Worm (Caenorhabditis elegans) whole organism, L1 larva: ENCODE data around the gene cid-1.
A peak's percentile ranks its signal among the peaks of the same experiment; 100 is the strongest.

Source experiments
- C04F5.9 ChIP-seq: sonication (generic microtip); optimal IDR thresholded peaks from 2 replicates; lab custom pipeline; 2016; ENCODE audit warnings: missing genetic modification characterization, missing compliant biosample characterization
- Y116A8C.19 ChIP-seq: sonication (generic microtip); optimal IDR thresholded peaks from 2 replicates; lab custom pipeline; 2016; ENCODE audit warnings: missing compliant biosample characterization, missing genetic modification characterization, borderline replicate concordance
- ama-1 ChIP-seq: fragments of 150-350 bp; optimal IDR thresholded peaks from 2 replicates; lab custom pipeline; 2014
- blmp-1 ChIP-seq: fragments of 150-350 bp; optimal IDR thresholded peaks from 2 replicates; lab custom pipeline; 2014; ENCODE audit warnings: missing biosample characterization, missing genetic modification characterization
- ceh-8 ChIP-seq: fragments of 200-800 bp; sonication (Bioruptor generic); optimal IDR thresholded peaks from 2 replicates; lab custom pipeline; 2018; ENCODE audit warnings: mild to moderate bottlenecking, missing genetic modification characterization, moderate library complexity, missing compliant biosample characterization
- ceh-82 ChIP-seq, 3 experiments: fragments of 150-350 bp in 1 of 3; sonication (generic microtip) in 2 of 3; optimal IDR thresholded peaks; 2 replicates each; lab custom pipeline; 2014 to 2017; ENCODE audit warnings: missing biosample characterization in 3 of 3, missing genetic modification characterization in 3 of 3
- ceh-88 ChIP-seq: fragments of 200-800 bp; sonication (Bioruptor generic); IDR thresholded peaks from 2 replicates; pipeline ENCODE4 v1.3.6; 2022; ENCODE audit warnings: missing genetic modification characterization, missing compliant biosample characterization
- dpl-1 ChIP-seq, 3 experiments: fragments of 150-350 bp in 2 of 3; sonication (generic microtip) in 1 of 3; optimal IDR thresholded peaks; 2 replicates each; lab custom pipeline; 2014 to 2017; ENCODE audit warnings: missing biosample characterization in 3 of 3, missing genetic modification characterization in 3 of 3, missing genetic modification reagents in 3 of 3
- dsc-1 ChIP-seq: sonication (generic microtip); optimal IDR thresholded peaks from 2 replicates; lab custom pipeline; 2016; ENCODE audit warnings: mild to moderate bottlenecking, missing genetic modification characterization, missing compliant biosample characterization
- efl-1 ChIP-seq, 4 experiments: fragments of 150-350 bp; optimal IDR thresholded peaks in 3 of 4; peaks in 1 of 4; 1 replicate in 1 of 4; 2 replicates in 3 of 4; lab custom pipeline; 2014; ENCODE audit warnings: missing biosample characterization in 2 of 4, missing genetic modification characterization in 2 of 4, missing genetic modification reagents in 2 of 4
- efl-3 ChIP-seq: fragments of 200-800 bp; sonication (Bioruptor generic); optimal IDR thresholded peaks from 2 replicates; lab custom pipeline; 2018; ENCODE audit warnings: mild to moderate bottlenecking, missing genetic modification characterization, missing compliant biosample characterization
- egl-27 ChIP-seq, 2 experiments: fragments of 150-350 bp in 1 of 2; sonication (generic microtip); optimal IDR thresholded peaks; 3 replicates each; lab custom pipeline; 2017 to 2018; ENCODE audit warnings: missing biosample characterization in 2 of 2, missing genetic modification characterization in 2 of 2, missing genetic modification reagents in 2 of 2
- elt-3 ChIP-seq, 6 experiments: fragments of 150-350 bp in 1 of 6; sonication (generic microtip); optimal IDR thresholded peaks; 2 replicates each; lab custom pipeline; 2017 to 2018; ENCODE audit warnings: missing biosample characterization in 6 of 6, missing genetic modification characterization in 6 of 6, inconsistent platforms in 1 of 6
- ets-5 ChIP-seq: fragments of 200-800 bp; sonication (Bioruptor generic); IDR thresholded peaks from 2 replicates; pipeline ENCODE4 v1.3.6; 2022; ENCODE audit warnings: missing genetic modification characterization, missing compliant biosample characterization
- fkh-4 ChIP-seq: sonication (generic microtip); optimal IDR thresholded peaks from 2 replicates; lab custom pipeline; 2016; ENCODE audit warnings: missing compliant biosample characterization, missing genetic modification characterization, borderline replicate concordance
- fkh-8 ChIP-seq: sonication (generic microtip); optimal IDR thresholded peaks from 2 replicates; lab custom pipeline; 2016; ENCODE audit warnings: mild to moderate bottlenecking, missing genetic modification characterization, missing compliant biosample characterization
- grh-1 ChIP-seq: fragments of 200-800 bp; sonication (Bioruptor generic); IDR thresholded peaks from 2 replicates; pipeline ENCODE4 v1.3.6; 2022; ENCODE audit warnings: missing genetic modification reagents, missing genetic modification characterization, missing compliant biosample characterization
- hlh-4 ChIP-seq: sonication (generic microtip); optimal IDR thresholded peaks from 2 replicates; lab custom pipeline; 2016; ENCODE audit warnings: mild to moderate bottlenecking, missing genetic modification characterization, missing compliant biosample characterization
- jun-1 ChIP-seq: fragments of 150-350 bp; optimal IDR thresholded peaks from 2 replicates; lab custom pipeline; 2014; ENCODE audit warnings: missing biosample characterization, missing genetic modification reagents, missing genetic modification characterization
- lin-13 ChIP-seq: fragments of 150-350 bp; optimal IDR thresholded peaks from 2 replicates; lab custom pipeline; 2014; ENCODE audit warnings: missing biosample characterization, missing genetic modification reagents, missing genetic modification characterization
- lin-14 ChIP-seq: fragments of 200-800 bp; sonication (Bioruptor generic); optimal IDR thresholded peaks from 2 replicates; lab custom pipeline; 2018; ENCODE audit warnings: mild to moderate bottlenecking, missing genetic modification characterization, moderate library complexity, missing compliant biosample characterization
- lin-35 ChIP-seq, 2 experiments: fragments of 150-350 bp; optimal IDR thresholded peaks; 2 replicates each; lab custom pipeline; 2014; ENCODE audit warnings: missing biosample characterization in 2 of 2, missing genetic modification characterization in 2 of 2, missing genetic modification reagents in 2 of 2
- lir-3 ChIP-seq: sonication (generic microtip); optimal IDR thresholded peaks from 2 replicates; lab custom pipeline; 2016; ENCODE audit warnings: mild to moderate bottlenecking, missing genetic modification characterization, moderate library complexity, missing compliant biosample characterization; ENCODE audit not compliant: poor library complexity
- mab-9 ChIP-seq: fragments of 200-800 bp; sonication (Bioruptor generic); IDR thresholded peaks from 2 replicates; pipeline ENCODE4 v1.3.6; 2022; ENCODE audit warnings: missing genetic modification reagents, missing genetic modification characterization, missing compliant biosample characterization
- mdl-1 ChIP-seq, 2 experiments: fragments of 150-350 bp; optimal IDR thresholded peaks; 2 replicates each; lab custom pipeline; 2014 to 2017; ENCODE audit warnings: missing biosample characterization in 2 of 2, missing genetic modification characterization in 2 of 2, inconsistent platforms in 1 of 2
- mef-2 ChIP-seq: fragments of 150-350 bp; optimal IDR thresholded peaks from 2 replicates; lab custom pipeline; 2014; ENCODE audit warnings: missing biosample characterization, missing genetic modification characterization
- mep-1 ChIP-seq: fragments of 150-350 bp; optimal IDR thresholded peaks from 2 replicates; lab custom pipeline; 2014; ENCODE audit warnings: missing biosample characterization, missing genetic modification characterization
- nhr-11 ChIP-seq: fragments of 150-350 bp; optimal IDR thresholded peaks from 2 replicates; lab custom pipeline; 2014; ENCODE audit warnings: missing biosample characterization, missing genetic modification characterization
- nhr-20 ChIP-seq: sonication (generic microtip); optimal IDR thresholded peaks from 2 replicates; lab custom pipeline; 2016; ENCODE audit warnings: mild to moderate bottlenecking, missing genetic modification characterization, missing compliant biosample characterization
- nhr-237 ChIP-seq: fragments of 150-350 bp; optimal IDR thresholded peaks from 2 replicates; lab custom pipeline; 2014; ENCODE audit warnings: missing biosample characterization, missing genetic modification characterization
- nhr-28 ChIP-seq: fragments of 150-350 bp; optimal IDR thresholded peaks from 2 replicates; lab custom pipeline; 2014; ENCODE audit warnings: missing biosample characterization, missing genetic modification characterization
- nhr-47 ChIP-seq: sonication (generic microtip); optimal IDR thresholded peaks from 2 replicates; lab custom pipeline; 2016; ENCODE audit warnings: mild to moderate bottlenecking, missing genetic modification characterization, moderate library complexity, missing compliant biosample characterization
- nhr-71 ChIP-seq: sonication (generic microtip); optimal IDR thresholded peaks from 2 replicates; lab custom pipeline; 2016; ENCODE audit warnings: mild to moderate bottlenecking, missing genetic modification characterization, moderate library complexity, missing compliant biosample characterization
- nhr-76 ChIP-seq: sonication (generic microtip); optimal IDR thresholded peaks from 2 replicates; lab custom pipeline; 2017; ENCODE audit warnings: missing biosample characterization, missing genetic modification characterization
- nhr-77 ChIP-seq: fragments of 150-350 bp; optimal IDR thresholded peaks from 2 replicates; lab custom pipeline; 2014; ENCODE audit warnings: missing biosample characterization, missing genetic modification characterization
- nhr-84 ChIP-seq: sonication (generic microtip); optimal IDR thresholded peaks from 2 replicates; lab custom pipeline; 2017; ENCODE audit warnings: missing biosample characterization, missing genetic modification characterization
- pax-3 ChIP-seq: fragments of 200-800 bp; sonication (Bioruptor generic); optimal IDR thresholded peaks from 2 replicates; lab custom pipeline; 2018; ENCODE audit warnings: mild to moderate bottlenecking, missing genetic modification characterization, moderate library complexity, missing compliant biosample characterization
- pqm-1 ChIP-seq: sonication (generic microtip); optimal IDR thresholded peaks from 3 replicates; lab custom pipeline; 2017; ENCODE audit warnings: missing biosample characterization, missing genetic modification characterization
- skn-1 ChIP-seq: fragments of 150-350 bp; optimal IDR thresholded peaks from 2 replicates; lab custom pipeline; 2014; ENCODE audit warnings: missing biosample characterization, missing genetic modification characterization
- snu-23 ChIP-seq: sonication (generic microtip); optimal IDR thresholded peaks from 2 replicates; lab custom pipeline; 2016; ENCODE audit warnings: missing genetic modification characterization, missing compliant biosample characterization
- sox-4 ChIP-seq: sonication (generic microtip); optimal IDR thresholded peaks from 2 replicates; lab custom pipeline; 2016; ENCODE audit warnings: missing genetic modification characterization, missing compliant biosample characterization
- sup-37 ChIP-seq: fragments of 200-800 bp; sonication (Bioruptor generic); optimal IDR thresholded peaks from 2 replicates; lab custom pipeline; 2018; ENCODE audit warnings: mild to moderate bottlenecking, missing genetic modification characterization, missing compliant biosample characterization
- swsn-7 ChIP-seq: sonication (generic microtip); optimal IDR thresholded peaks from 2 replicates; lab custom pipeline; 2016; ENCODE audit warnings: missing genetic modification characterization, missing compliant biosample characterization
- tlp-1 ChIP-seq: fragments of 150-350 bp; optimal IDR thresholded peaks from 2 replicates; lab custom pipeline; 2014; ENCODE audit warnings: missing biosample characterization, missing genetic modification characterization
- unc-130 ChIP-seq: fragments of 150-350 bp; optimal IDR thresholded peaks from 2 replicates; lab custom pipeline; 2017; ENCODE audit warnings: missing biosample characterization, missing genetic modification characterization, inconsistent platforms
- unc-30 ChIP-seq: sonication (generic microtip); optimal IDR thresholded peaks from 2 replicates; lab custom pipeline; 2017; ENCODE audit warnings: missing biosample characterization, missing genetic modification characterization
- unc-62 ChIP-seq: fragments of 150-350 bp; optimal IDR thresholded peaks from 2 replicates; lab custom pipeline; 2014; ENCODE audit warnings: missing biosample characterization, missing genetic modification reagents, missing genetic modification characterization
- zag-1 ChIP-seq: fragments of 150-350 bp; optimal IDR thresholded peaks from 2 replicates; lab custom pipeline; 2014; ENCODE audit warnings: missing biosample characterization, missing genetic modification characterization
- zip-4 ChIP-seq: fragments of 200-800 bp; sonication (Bioruptor generic); optimal IDR thresholded peaks from 2 replicates; lab custom pipeline; 2018; ENCODE audit warnings: mild to moderate bottlenecking, missing genetic modification characterization, moderate library complexity, missing compliant biosample characterization
- ztf-11 ChIP-seq, 2 experiments: sonication (generic microtip); optimal IDR thresholded peaks; 2 replicates each; lab custom pipeline; 2016 to 2017; ENCODE audit warnings: missing genetic modification characterization in 2 of 2, missing biosample characterization in 1 of 2, missing compliant biosample characterization in 1 of 2

Gene cid-1

ce11 chrIII:5200349-5200748, 26.6 kb downstream of the cid-1 start:
- no peak for TF ChIP-seq swsn-7
- no peak for TF ChIP-seq ets-5 (GFP tag; lab: Robert Waterston, UW)
- TF ChIP-seq hlh-4 (tag; lab: Kevin White, UChicago) = no peak
- no peak for TF ChIP-seq C04F5.9 (tag; lab: Kevin White, UChicago)
- peak; percentile 62 for TF ChIP-seq nhr-20 (tag; lab: Kevin White, UChicago)
- no peak for TF ChIP-seq pax-3 (tag; lab: Kevin White, UChicago)
- no peak for TF ChIP-seq mef-2 (tag; lab: Kevin White, UChicago)
- no peak for TF ChIP-seq zag-1 (tag; lab: Kevin White, UChicago)
- TF ChIP-seq lin-14 (GFP tag; lab: Kevin White, UChicago) = peak; percentile 31
- no peak for TF ChIP-seq dpl-1 (GFP tag; optimal IDR thresholded peaks at IDR 0.05; lab: Kevin White, UChicago)
- TF ChIP-seq nhr-84 (tag; lab: Kevin White, UChicago) = no peak
- TF ChIP-seq grh-1 (GFP tag; lab: Robert Waterston, UW) = no peak
- no peak for TF ChIP-seq unc-30
- peak; percentile 2 for TF ChIP-seq ceh-8 (GFP tag; lab: Kevin White, UChicago)
- TF ChIP-seq nhr-77 (tag; lab: Kevin White, UChicago) = peak; percentile 61
- TF ChIP-seq pqm-1 = no peak
- TF ChIP-seq efl-3 (GFP tag; lab: Kevin White, UChicago) = no peak
- TF ChIP-seq jun-1 (tag; lab: Kevin White, UChicago) = no peak
- TF ChIP-seq lin-35 (GFP tag; optimal IDR thresholded peaks at IDR 0.05; lab: Kevin White, UChicago) = peak in 1 of 2 experiments; percentile 18
- TF ChIP-seq nhr-71 (tag; lab: Kevin White, UChicago) = peak; percentile 22
- TF ChIP-seq snu-23 (GFP tag; lab: Kevin White, UChicago) = peak; percentile 28
- TF ChIP-seq mep-1 (tag; lab: Kevin White, UChicago) = peak; percentile 26
- TF ChIP-seq ceh-82 (tag; optimal IDR thresholded peaks at IDR 0.05; lab: Kevin White, UChicago) = no peak
- TF ChIP-seq egl-27 (tag; optimal IDR thresholded peaks at IDR 0.05; lab: Kevin White, UChicago) = no peak
- TF ChIP-seq ztf-11 (tag; optimal IDR thresholded peaks at IDR 0.05; lab: Kevin White, UChicago) = no peak
- no peak for TF ChIP-seq efl-1 (optimal IDR thresholded peaks at IDR 0.05; lab: Kevin White, UChicago)
- TF ChIP-seq efl-1 (GFP tag; optimal IDR thresholded peaks at IDR 0.05 in 1 of 2; lab: Kevin White, UChicago) = peak in 1 of 2 experiments; percentile 64
- TF ChIP-seq blmp-1 (tag; lab: Kevin White, UChicago) = peak; percentile 35
- TF ChIP-seq unc-62 (GFP tag; lab: Kevin White, UChicago) = no peak

- no peak for TF ChIP-seq lin-13
- TF ChIP-seq ceh-88 = no peak
- no peak for TF ChIP-seq dpl-1 (GFP tag; optimal IDR thresholded peaks at IDR 0.05; lab: Kevin White, UChicago)
- TF ChIP-seq nhr-28 (tag; lab: Kevin White, UChicago) = no peak
- TF ChIP-seq swsn-7 = no peak
- TF ChIP-seq zip-4 (GFP tag; lab: Kevin White, UChicago) = no peak
- no peak for TF ChIP-seq fkh-4 (tag; lab: Kevin White, UChicago)
- no peak for TF ChIP-seq nhr-47 (tag; lab: Kevin White, UChicago)
- no peak for TF ChIP-seq skn-1 (tag; lab: Kevin White, UChicago)
- TF ChIP-seq mef-2 (tag; lab: Kevin White, UChicago) = no peak
- no peak for TF ChIP-seq unc-130 (tag; lab: Kevin White, UChicago)
- TF ChIP-seq lin-35 (GFP tag; optimal IDR thresholded peaks at IDR 0.05; lab: Kevin White, UChicago) = peak in 1 of 2 experiments; percentile 62
- TF ChIP-seq mab-9 (GFP tag; lab: Robert Waterston, UW) = no peak
- no peak for TF ChIP-seq sup-37 (GFP tag; lab: Kevin White, UChicago)
- TF ChIP-seq nhr-11 (tag; lab: Kevin White, UChicago) = no peak
- TF ChIP-seq lir-3 (tag; lab: Kevin White, UChicago) = peak; percentile 3
- no peak for TF ChIP-seq mdl-1 (tag; optimal IDR thresholded peaks at IDR 0.05; lab: Kevin White, UChicago)
- no peak for TF ChIP-seq sox-4 (tag; lab: Kevin White, UChicago)
- TF ChIP-seq pqm-1 = peak; percentile 78
- no peak for TF ChIP-seq dsc-1 (tag; lab: Kevin White, UChicago)
- no peak for TF ChIP-seq nhr-76 (tag; lab: Kevin White, UChicago)
- no peak for TF ChIP-seq Y116A8C.19 (tag; lab: Kevin White, UChicago)
- TF ChIP-seq unc-62 (GFP tag; lab: Kevin White, UChicago) = no peak
- TF ChIP-seq fkh-8 (tag; lab: Kevin White, UChicago) = no peak
- TF ChIP-seq nhr-237 (tag; lab: Kevin White, UChicago) = no peak
- TF ChIP-seq nhr-77 (tag; lab: Kevin White, UChicago) = no peak
- peak in 5 of 6 experiments; percentile 75 to 95 (median 83) for TF ChIP-seq elt-3 (tag; optimal IDR thresholded peaks at IDR 0.05; lab: Kevin White, UChicago)
- TF ChIP-seq ceh-8 (GFP tag; lab: Kevin White, UChicago) = no peak
- no peak for TF ChIP-seq efl-3 (GFP tag; lab: Kevin White, UChicago)
- peak; percentile 40 for TF ChIP-seq tlp-1 (tag; lab: Kevin White, UChicago)
- no peak for TF ChIP-seq ama-1 (lab: Kevin White, UChicago)
These were observed 27.5 kb downstream of the cid-1 start for ce11 chrIII:5201267-5201666.
